Fruit fly (Drosophila melanogaster) whole organism, pupa: Measurements from ENCODE around the gene D12.

Experiments used
- CG12605 ChIP-seq: fragments of 200-800 bp; sonication (Bioruptor generic); IDR thresholded peaks from 2 replicates; pipeline ENCODE4 v1.3.6; 2022; ENCODE audit warnings: missing biosample characterization, missing genetic modification characterization
- CG14655 ChIP-seq: fragments of 200-800 bp; sonication (Bioruptor generic); optimal IDR thresholded peaks from 3 replicates; lab custom pipeline; 2017; ENCODE audit warnings: mild to moderate bottlenecking, missing biosample characterization, missing genetic modification reagents, missing genetic modification characterization
- CG34367 ChIP-seq: fragments of 200-800 bp; sonication (Bioruptor generic); optimal IDR thresholded peaks from 2 replicates; lab custom pipeline; 2018; ENCODE audit warnings: missing biosample characterization, mild to moderate bottlenecking, missing genetic modification characterization
- CG8159 ChIP-seq: fragments of 200-800 bp; sonication (Bioruptor generic); optimal IDR thresholded peaks from 3 replicates; lab custom pipeline; 2018; ENCODE audit warnings: missing biosample characterization, mild to moderate bottlenecking, missing genetic modification characterization, moderate library complexity
- CG8301 ChIP-seq: fragments of 200-800 bp; sonication (Bioruptor generic); optimal IDR thresholded peaks from 2 replicates; lab custom pipeline; 2018; ENCODE audit warnings: missing biosample characterization, mild to moderate bottlenecking, missing genetic modification characterization
- D1 ChIP-seq: fragments of 200-800 bp; sonication (Bioruptor generic); optimal IDR thresholded peaks from 2 replicates; lab custom pipeline; 2018; ENCODE audit warnings: missing biosample characterization, mild to moderate bottlenecking, missing genetic modification characterization, moderate library complexity
- EcR ChIP-seq: fragments of 200-800 bp; sonication (Bioruptor generic); optimal IDR thresholded peaks from 3 replicates; lab custom pipeline; 2019; ENCODE audit warnings: missing biosample characterization, missing genetic modification characterization, mild to moderate bottlenecking, moderate library complexity, missing genetic modification reagents
- Ets98B ChIP-seq: fragments of 200-800 bp; sonication (Bioruptor generic); IDR thresholded peaks from 2 replicates; pipeline ENCODE4 v1.3.6; 2022; ENCODE audit warnings: missing biosample characterization, missing genetic modification characterization
- Pif1B ChIP-seq: fragments of 200-800 bp; sonication (Bioruptor generic); optimal IDR thresholded peaks from 3 replicates; lab custom pipeline; 2016; ENCODE audit warnings: missing biosample characterization, missing genetic modification characterization
- rn ChIP-seq: fragments of 200-800 bp; sonication (Bioruptor generic); IDR thresholded peaks from 2 replicates; pipeline ENCODE4 v1.3.6; 2022; ENCODE audit warnings: missing biosample characterization, missing genetic modification characterization

DNA sequence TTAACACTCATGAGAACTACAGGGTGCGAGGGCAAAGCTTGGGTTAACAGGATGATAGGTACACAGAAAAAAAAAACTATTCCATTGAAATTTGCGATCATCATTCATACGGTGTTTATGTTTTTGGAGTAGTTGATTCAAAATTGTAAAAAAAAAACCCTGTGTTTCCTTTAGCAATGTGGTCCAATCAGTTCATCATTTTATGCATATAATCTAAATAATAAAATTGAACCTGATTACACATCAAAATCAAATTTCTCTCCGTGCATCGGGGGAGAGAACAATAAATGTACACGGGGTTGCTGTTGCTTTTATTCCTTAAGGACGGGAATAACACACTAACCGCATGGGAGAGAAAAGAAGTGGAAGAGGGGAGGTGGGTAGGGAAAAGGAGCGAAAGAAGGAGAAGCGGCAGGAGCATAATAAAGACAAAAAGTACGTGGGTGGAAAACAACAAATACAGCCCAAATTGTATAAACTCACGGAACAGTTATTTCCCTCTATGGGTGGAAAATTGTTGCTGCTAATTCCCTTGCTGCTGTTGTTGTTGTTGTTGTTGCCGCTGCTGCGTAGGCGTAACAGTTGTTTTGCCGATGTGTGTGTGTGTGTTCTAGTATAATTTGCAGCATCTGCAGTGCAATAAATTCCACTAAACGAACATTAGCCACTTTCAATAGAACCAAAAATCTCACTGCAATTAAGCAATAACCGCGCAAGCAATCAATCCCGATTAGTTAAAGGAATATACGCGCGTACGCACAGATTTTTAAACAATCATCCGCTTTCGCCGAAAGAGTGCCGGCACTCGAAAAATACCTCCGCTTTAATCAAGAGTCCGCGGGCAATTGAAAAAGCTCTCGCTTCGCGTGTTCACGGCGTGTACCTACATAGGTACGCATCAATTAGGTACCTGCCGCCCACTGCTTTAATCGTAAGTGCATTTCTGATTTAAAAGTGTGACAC lies 26.3 kb upstream of the D12 start, which contains the start of gene Agpat2:
- TF ChIP-seq CG8301 (tag; lab: Kevin White, UChicago) (peak; percentile 37), Ets98B (no peak), D1 (tag; lab: Kevin White, UChicago) (peak; percentile 15), rn (GFP tag; lab: Robert Waterston, UW) (no peak), Pif1B (GFP tag; lab: Kevin White, UChicago) (peak; percentile 70), EcR (GFP tag; lab: Kevin White, UChicago) (no peak), CG34367 (tag; lab: Kevin White, UChicago) (peak; percentile 23), CG12605 (GFP tag; lab: Robert Waterston, UW) (0 out of 2 replicates have a peak, but pooled peaks have one; percentile 25), CG14655 (GFP tag; lab: Kevin White, UChicago) (peak; percentile 44), CG8159 (tag; lab: Kevin White, UChicago) (peak; percentile 77)
